Worm (Caenorhabditis elegans) whole organism, L1 larva: ENCODE results near the gene R144.12.

Experiments used
- C34B4.2 ChIP-seq: sonication (generic microtip); optimal IDR thresholded peaks from 2 replicates; lab custom pipeline; 2017; ENCODE audit warnings: mild to moderate bottlenecking, missing genetic modification characterization, missing compliant biosample characterization
- F16B12.6 ChIP-seq: fragments of 150-350 bp; optimal IDR thresholded peaks from 2 replicates; lab custom pipeline; 2014; ENCODE audit warnings: missing biosample characterization, missing genetic modification characterization
- aha-1 ChIP-seq: fragments of 150-350 bp; optimal IDR thresholded peaks from 2 replicates; lab custom pipeline; 2014; ENCODE audit warnings: missing biosample characterization, missing genetic modification characterization
- alr-1 ChIP-seq: fragments of 200-800 bp; sonication (Bioruptor generic); optimal IDR thresholded peaks from 2 replicates; lab custom pipeline; 2018; ENCODE audit warnings: borderline replicate concordance, mild to moderate bottlenecking, missing genetic modification characterization, missing compliant biosample characterization
- ama-1 ChIP-seq: fragments of 150-350 bp; optimal IDR thresholded peaks from 2 replicates; lab custom pipeline; 2014
- blmp-1 ChIP-seq: fragments of 150-350 bp; optimal IDR thresholded peaks from 2 replicates; lab custom pipeline; 2014; ENCODE audit warnings: missing biosample characterization, missing genetic modification characterization
- ceh-63 ChIP-seq: fragments of 200-800 bp; sonication (Bioruptor generic); optimal IDR thresholded peaks from 2 replicates; lab custom pipeline; 2018; ENCODE audit warnings: mild to moderate bottlenecking, missing genetic modification characterization, missing compliant biosample characterization
- ceh-90 ChIP-seq: sonication (generic microtip); optimal IDR thresholded peaks from 2 replicates; lab custom pipeline; 2016; ENCODE audit warnings: missing genetic modification characterization, missing compliant biosample characterization
- ces-1 ChIP-seq: fragments of 150-350 bp; optimal IDR thresholded peaks from 2 replicates; lab custom pipeline; 2014; ENCODE audit warnings: missing biosample characterization, missing genetic modification reagents, missing genetic modification characterization
- dpl-1 ChIP-seq, 3 experiments: fragments of 150-350 bp in 2 of 3; sonication (generic microtip) in 1 of 3; optimal IDR thresholded peaks; 2 replicates each; lab custom pipeline; 2014 to 2017; ENCODE audit warnings: missing biosample characterization in 3 of 3, missing genetic modification characterization in 3 of 3, missing genetic modification reagents in 3 of 3
- dsc-1 ChIP-seq: sonication (generic microtip); optimal IDR thresholded peaks from 2 replicates; lab custom pipeline; 2016; ENCODE audit warnings: mild to moderate bottlenecking, missing genetic modification characterization, missing compliant biosample characterization
- efl-1 ChIP-seq, 4 experiments: fragments of 150-350 bp; optimal IDR thresholded peaks in 3 of 4; peaks in 1 of 4; 1 replicate in 1 of 4; 2 replicates in 3 of 4; lab custom pipeline; 2014; ENCODE audit warnings: missing biosample characterization in 2 of 4, missing genetic modification characterization in 2 of 4, missing genetic modification reagents in 2 of 4
- ets-5 ChIP-seq: fragments of 200-800 bp; sonication (Bioruptor generic); IDR thresholded peaks from 2 replicates; pipeline ENCODE4 v1.3.6; 2022; ENCODE audit warnings: missing genetic modification characterization, missing compliant biosample characterization
- fkh-8 ChIP-seq: sonication (generic microtip); optimal IDR thresholded peaks from 2 replicates; lab custom pipeline; 2016; ENCODE audit warnings: mild to moderate bottlenecking, missing genetic modification characterization, missing compliant biosample characterization
- grh-1 ChIP-seq: fragments of 200-800 bp; sonication (Bioruptor generic); IDR thresholded peaks from 2 replicates; pipeline ENCODE4 v1.3.6; 2022; ENCODE audit warnings: missing genetic modification reagents, missing genetic modification characterization, missing compliant biosample characterization
- hlh-4 ChIP-seq: sonication (generic microtip); optimal IDR thresholded peaks from 2 replicates; lab custom pipeline; 2016; ENCODE audit warnings: mild to moderate bottlenecking, missing genetic modification characterization, missing compliant biosample characterization
- hpl-2 ChIP-seq: fragments of 150-350 bp; optimal IDR thresholded peaks from 2 replicates; lab custom pipeline; 2014; ENCODE audit warnings: missing biosample characterization, missing genetic modification reagents, missing genetic modification characterization
- lin-35 ChIP-seq, 2 experiments: fragments of 150-350 bp; optimal IDR thresholded peaks; 2 replicates each; lab custom pipeline; 2014; ENCODE audit warnings: missing biosample characterization in 2 of 2, missing genetic modification characterization in 2 of 2, missing genetic modification reagents in 2 of 2
- lsy-2 ChIP-seq, 2 experiments: fragments of 150-350 bp; optimal IDR thresholded peaks; 2 replicates each; lab custom pipeline; 2014; ENCODE audit warnings: missing biosample characterization in 2 of 2, missing genetic modification characterization in 2 of 2
- mab-9 ChIP-seq: fragments of 200-800 bp; sonication (Bioruptor generic); IDR thresholded peaks from 2 replicates; pipeline ENCODE4 v1.3.6; 2022; ENCODE audit warnings: missing genetic modification reagents, missing genetic modification characterization, missing compliant biosample characterization
- mdl-1 ChIP-seq, 2 experiments: fragments of 150-350 bp; optimal IDR thresholded peaks; 2 replicates each; lab custom pipeline; 2014 to 2017; ENCODE audit warnings: missing biosample characterization in 2 of 2, missing genetic modification characterization in 2 of 2, inconsistent platforms in 1 of 2
- mep-1 ChIP-seq: fragments of 150-350 bp; optimal IDR thresholded peaks from 2 replicates; lab custom pipeline; 2014; ENCODE audit warnings: missing biosample characterization, missing genetic modification characterization
- nhr-11 ChIP-seq: fragments of 150-350 bp; optimal IDR thresholded peaks from 2 replicates; lab custom pipeline; 2014; ENCODE audit warnings: missing biosample characterization, missing genetic modification characterization
- nhr-19 ChIP-seq: fragments of 200-800 bp; sonication (Bioruptor generic); conservative IDR thresholded peaks from 2 replicates; pipeline ENCODE4 v1.3.6; 2022; ENCODE audit warnings: missing genetic modification characterization, missing compliant biosample characterization
- nhr-20 ChIP-seq: sonication (generic microtip); optimal IDR thresholded peaks from 2 replicates; lab custom pipeline; 2016; ENCODE audit warnings: mild to moderate bottlenecking, missing genetic modification characterization, missing compliant biosample characterization
- nhr-47 ChIP-seq: sonication (generic microtip); optimal IDR thresholded peaks from 2 replicates; lab custom pipeline; 2016; ENCODE audit warnings: mild to moderate bottlenecking, missing genetic modification characterization, moderate library complexity, missing compliant biosample characterization
- nhr-71 ChIP-seq: sonication (generic microtip); optimal IDR thresholded peaks from 2 replicates; lab custom pipeline; 2016; ENCODE audit warnings: mild to moderate bottlenecking, missing genetic modification characterization, moderate library complexity, missing compliant biosample characterization
- nhr-77 ChIP-seq: fragments of 150-350 bp; optimal IDR thresholded peaks from 2 replicates; lab custom pipeline; 2014; ENCODE audit warnings: missing biosample characterization, missing genetic modification characterization
- nhr-84 ChIP-seq: sonication (generic microtip); optimal IDR thresholded peaks from 2 replicates; lab custom pipeline; 2017; ENCODE audit warnings: missing biosample characterization, missing genetic modification characterization
- nhr-85 ChIP-seq: sonication (generic microtip); peaks from one replicate; lab custom pipeline; 2016; ENCODE audit warnings: missing genetic modification characterization, inconsistent platforms, missing compliant biosample characterization
- pag-3 ChIP-seq: sonication (generic microtip); optimal IDR thresholded peaks from 2 replicates; lab custom pipeline; 2017; ENCODE audit warnings: missing genetic modification characterization, mild to moderate bottlenecking, missing compliant biosample characterization, antibody characterized with exemption, borderline replicate concordance; ENCODE audit not compliant: insufficient read depth
- rnt-1 ChIP-seq: sonication (generic microtip); optimal IDR thresholded peaks from 2 replicates; lab custom pipeline; 2016; ENCODE audit warnings: mild to moderate bottlenecking, missing genetic modification characterization, moderate library complexity, missing compliant biosample characterization
- snpc-4 ChIP-seq: fragments of 150-350 bp; optimal IDR thresholded peaks from 2 replicates; lab custom pipeline; 2014; ENCODE audit warnings: missing biosample characterization, missing genetic modification characterization
- sptf-1 ChIP-seq: fragments of 150-350 bp; optimal IDR thresholded peaks from 2 replicates; lab custom pipeline; 2014; ENCODE audit warnings: missing biosample characterization, missing genetic modification characterization
- sup-37 ChIP-seq: fragments of 200-800 bp; sonication (Bioruptor generic); optimal IDR thresholded peaks from 2 replicates; lab custom pipeline; 2018; ENCODE audit warnings: mild to moderate bottlenecking, missing genetic modification characterization, missing compliant biosample characterization
- swsn-7 ChIP-seq: sonication (generic microtip); optimal IDR thresholded peaks from 2 replicates; lab custom pipeline; 2016; ENCODE audit warnings: missing genetic modification characterization, missing compliant biosample characterization
- tbx-2 ChIP-seq: sonication (generic microtip); optimal IDR thresholded peaks from 2 replicates; lab custom pipeline; 2016; ENCODE audit warnings: missing genetic modification characterization, missing compliant biosample characterization
- tlp-1 ChIP-seq: fragments of 150-350 bp; optimal IDR thresholded peaks from 2 replicates; lab custom pipeline; 2014; ENCODE audit warnings: missing biosample characterization, missing genetic modification characterization
- unc-130 ChIP-seq: fragments of 150-350 bp; optimal IDR thresholded peaks from 2 replicates; lab custom pipeline; 2017; ENCODE audit warnings: missing biosample characterization, missing genetic modification characterization, inconsistent platforms
- unc-30 ChIP-seq: sonication (generic microtip); optimal IDR thresholded peaks from 2 replicates; lab custom pipeline; 2017; ENCODE audit warnings: missing biosample characterization, missing genetic modification characterization
- unc-62 ChIP-seq: fragments of 150-350 bp; optimal IDR thresholded peaks from 2 replicates; lab custom pipeline; 2014; ENCODE audit warnings: missing biosample characterization, missing genetic modification reagents, missing genetic modification characterization
- unc-86 ChIP-seq: sonication (generic microtip); optimal IDR thresholded peaks from 2 replicates; lab custom pipeline; 2016; ENCODE audit warnings: missing genetic modification characterization, missing compliant biosample characterization
- unc-98 ChIP-seq: fragments of 200-800 bp; sonication (Bioruptor generic); IDR thresholded peaks from 2 replicates; pipeline ENCODE4 v1.3.6; 2022; ENCODE audit warnings: missing genetic modification characterization, missing compliant biosample characterization
- vab-15 ChIP-seq: sonication (generic microtip); optimal IDR thresholded peaks from 2 replicates; lab custom pipeline; 2017; ENCODE audit warnings: missing genotype, mild to moderate bottlenecking, missing genetic modification characterization, missing compliant biosample characterization
- xbp-1 ChIP-seq: sonication (generic microtip); optimal IDR thresholded peaks from 2 replicates; lab custom pipeline; 2016; ENCODE audit warnings: missing genetic modification characterization, missing compliant biosample characterization
- ztf-4 ChIP-seq: fragments of 150-350 bp; optimal IDR thresholded peaks from 2 replicates; lab custom pipeline; 2014; ENCODE audit warnings: missing biosample characterization, missing genetic modification characterization

The R144.12 gene

ce11 chrIII:5024393-5024964 is 17.7 kb upstream of the R144.12 start, which contains the start of gene pcf-11 (continued):
- TF ChIP-seq ceh-90 (no peak), tlp-1 (tag; lab: Kevin White, UChicago) (no peak), unc-98 (no peak), tbx-2 (tag; lab: Kevin White, UChicago) (peak; percentile 45), snpc-4 (tag; lab: Kevin White, UChicago) (no peak), pag-3 (tag; lab: Kevin White, UChicago) (no peak), blmp-1 (tag; lab: Kevin White, UChicago) (peak; percentile 13), unc-130 (tag; lab: Kevin White, UChicago) (no peak), ama-1 (peak; percentile 53), nhr-47 (tag; lab: Kevin White, UChicago) (peak; percentile 47), xbp-1 (tag; lab: Kevin White, UChicago) (peak; percentile 53), nhr-20 (peak; percentile 38), swsn-7 (peak; percentile 51), rnt-1 (tag; lab: Kevin White, UChicago) (peak; percentile 63), ces-1 (GFP tag; lab: Kevin White, UChicago) (no peak), unc-30 (tag; lab: Kevin White, UChicago) (no peak), ceh-63 (GFP tag; lab: Kevin White, UChicago) (no peak), fkh-8 (tag; lab: Kevin White, UChicago) (peak; percentile 40), nhr-71 (tag; lab: Kevin White, UChicago) (peak; percentile 69), dpl-1 (GFP tag; optimal IDR thresholded peaks at IDR 0.05; lab: Kevin White, UChicago) (peak; percentile 51 to 63 (median 55)), nhr-85 (tag; lab: Kevin White, UChicago) (no peak), nhr-84 (tag; lab: Kevin White, UChicago) (no peak), vab-15 (tag; lab: Kevin White, UChicago) (no peak), mab-9 (no peak), unc-62 (GFP tag; lab: Kevin White, UChicago) (no peak), unc-86 (tag; lab: Kevin White, UChicago) (peak; percentile 53), mep-1 (peak; percentile 33), hpl-2 (no peak), ztf-4 (tag; lab: Kevin White, UChicago) (no peak), mdl-1 (tag; optimal IDR thresholded peaks at IDR 0.05; lab: Kevin White, UChicago) (peak in 1 of 2 experiments; percentile 80), hlh-4 (tag; lab: Kevin White, UChicago) (no peak), sup-37 (no peak), F16B12.6 (tag; lab: Kevin White, UChicago) (peak; percentile 35)
- TF ChIP-seq, all 84 proteins: peak for 34

ce11 chrIII:5023642-5024041 is 16.9 kb upstream of the R144.12 start:
- peak; percentile 32 for TF ChIP-seq ztf-4 (tag; lab: Kevin White, UChicago)
- no peak for TF ChIP-seq nhr-84 (tag; lab: Kevin White, UChicago)
- no peak for TF ChIP-seq nhr-19 (GFP tag; lab: Robert Waterston, UW)
- peak; percentile 26 for TF ChIP-seq nhr-85 (tag; lab: Kevin White, UChicago)
- no peak for TF ChIP-seq sup-37
- TF ChIP-seq unc-98, result no peak
- no peak for TF ChIP-seq ceh-90
- TF ChIP-seq rnt-1 (tag; lab: Kevin White, UChicago), result no peak

DNA sequence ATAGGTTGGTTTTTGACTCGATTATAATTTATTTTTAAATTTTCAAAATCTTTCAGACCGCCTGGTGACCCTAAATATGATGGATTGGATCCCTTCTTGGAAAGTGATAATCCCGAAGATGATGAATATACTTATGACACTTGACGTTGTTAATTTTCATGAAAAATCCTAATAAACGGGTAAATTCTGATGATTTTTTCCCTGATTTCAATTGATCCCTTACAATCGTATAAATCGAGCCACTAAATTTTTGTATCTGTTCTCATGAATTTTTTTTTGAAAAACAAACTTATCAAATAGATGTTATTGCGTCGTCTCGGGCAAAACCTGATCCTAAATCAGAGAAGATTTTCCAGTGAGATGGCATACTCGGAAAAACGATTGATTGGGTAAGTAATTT is 16.2 kb upstream of the R144.12 start, which contains the start of gene R144.13:
R144.13 (plus strand) TSS at position 301 of the 400 bp plus-strand sequence.
- TF ChIP-seq efl-1 (optimal IDR thresholded peaks at IDR 0.05; lab: Kevin White, UChicago) (no peak), efl-1 (GFP tag; optimal IDR thresholded peaks at IDR 0.05 in 1 of 2; lab: Kevin White, UChicago) (peak in 1 of 2 experiments; percentile 68), xbp-1 (tag; lab: Kevin White, UChicago) (no peak)
- TF ChIP-seq, all 84 proteins: peak for 1

DNA sequence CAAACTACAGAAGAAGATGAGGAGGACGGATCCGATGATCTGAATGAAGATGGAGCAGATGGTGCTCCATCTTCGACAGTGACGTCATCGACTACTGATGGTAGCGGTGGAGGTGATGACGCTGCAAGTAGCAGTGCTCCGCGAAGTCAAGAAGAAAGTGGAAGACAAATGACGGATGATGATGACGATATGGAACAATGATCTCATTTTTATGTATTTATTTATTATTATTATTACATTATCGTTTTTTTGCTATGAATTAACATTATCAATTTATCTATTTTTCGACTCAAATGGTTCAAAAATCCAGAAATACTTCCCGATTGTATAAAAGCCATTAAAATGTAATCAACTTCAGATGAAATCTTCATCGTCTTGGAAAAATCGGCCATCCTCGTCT is 14.9 kb upstream of the R144.12 start, which contains the start of gene R144.3:
R144.3 (plus strand) TSS at position 301 of the 400 bp plus-strand sequence.
- TF ChIP-seq dsc-1 (no peak), hpl-2 (no peak), hlh-4 (tag; lab: Kevin White, UChicago) (no peak), alr-1 (tag; lab: Kevin White, UChicago) (no peak), nhr-77 (no peak), C34B4.2 (no peak), lin-35 (GFP tag; optimal IDR thresholded peaks at IDR 0.05; lab: Kevin White, UChicago) (no peak), lsy-2 (tag; optimal IDR thresholded peaks at IDR 0.05; lab: Kevin White, UChicago) (no peak), ets-5 (GFP tag; lab: Robert Waterston, UW) (no peak), rnt-1 (tag; lab: Kevin White, UChicago) (no peak), nhr-11 (no peak), aha-1 (no peak), sptf-1 (tag; lab: Kevin White, UChicago) (no peak), grh-1 (GFP tag; lab: Robert Waterston, UW) (no peak)
